Fruit fly (Drosophila melanogaster): ENCODE results near the gene CG33170.
A peak's percentile ranks its signal among the peaks of the same experiment; 100 is the strongest.

The CG33170 gene

DNA sequence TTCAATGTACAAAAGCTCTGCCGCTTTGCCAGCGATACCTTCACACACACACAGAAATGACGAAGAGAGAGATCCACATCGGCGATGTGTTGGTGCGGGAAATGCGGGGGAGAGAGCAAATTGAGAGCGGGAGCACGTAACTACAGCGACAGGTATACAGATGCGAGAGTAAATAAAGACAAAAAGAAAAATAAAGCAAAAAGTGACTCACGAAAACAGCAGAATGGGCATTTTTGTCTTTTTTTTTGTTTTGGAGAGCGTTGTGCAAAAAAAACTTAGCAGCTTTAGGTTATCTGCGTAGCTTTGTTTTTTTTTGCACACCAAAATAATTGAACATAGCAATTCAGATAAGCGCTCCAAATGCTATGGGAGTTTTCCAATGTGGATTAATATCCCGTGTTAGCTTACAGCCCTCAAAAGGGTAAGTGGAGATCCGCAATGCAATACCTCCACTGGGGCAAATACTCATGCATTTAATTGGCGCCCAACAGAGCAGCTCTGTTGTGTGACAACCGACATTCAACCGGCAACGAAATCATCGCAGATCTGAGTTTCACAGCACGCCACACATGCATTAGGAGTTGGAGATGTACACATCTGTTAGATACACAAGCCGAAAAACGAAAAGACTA is 41.7 kb upstream of the CG33170 start (continued):
- TF ChIP-seq Rfx (GFP tag; IDR thresholded peaks at IDR 0.05) (peak; percentile 24; the same call in 1 of the 2 replicates), CG6683 (GFP tag; optimal IDR thresholded peaks at IDR 0.05) (no peak), CG15514 (GFP tag; optimal IDR thresholded peaks at IDR 0.05) (no peak), CG7928 (GFP tag; optimal IDR thresholded peaks at IDR 0.05) (no peak), Gsc (GFP tag; IDR thresholded peaks at IDR 0.05) (no peak), esg (GFP tag; conservative IDR thresholded peaks at IDR 0.05) (no peak), CG11723 (GFP tag; optimal IDR thresholded peaks at IDR 0.05) (no peak), Hr78 (GFP tag; optimal IDR thresholded peaks at IDR 0.05) (no peak), CG1024 (GFP tag; IDR thresholded peaks at IDR 0.05) (no peak), Myb (GFP tag; optimal IDR thresholded peaks at IDR 0.05) (no peak), nerfin-1 (tag; optimal IDR thresholded peaks at IDR 0.05) (no peak), CG12155 (GFP tag; optimal IDR thresholded peaks at IDR 0.05) (no peak), D (optimal IDR thresholded peaks at IDR 0.05) (no peak), D (GFP tag; optimal IDR thresholded peaks at IDR 0.05) (no peak), pros (GFP tag; optimal IDR thresholded peaks at IDR 0.05) (no peak), chm (GFP tag; IDR thresholded peaks at IDR 0.05) (no peak), Poxn (GFP tag; IDR thresholded peaks at IDR 0.05) (no peak), Bdp1 (GFP tag; optimal IDR thresholded peaks at IDR 0.05) (no peak), Scr (GFP tag; IDR thresholded peaks at IDR 0.05; ENCODE audit: partially characterized antibody) (no peak), Hsf (GFP tag; optimal IDR thresholded peaks at IDR 0.05) (no peak), CG32767 (GFP tag; IDR thresholded peaks at IDR 0.05) (no peak), salm (tag; optimal IDR thresholded peaks at IDR 0.05) (no peak), Dbx (GFP tag; IDR thresholded peaks at IDR 0.05) (peak; percentile 38; the same call in 1 of the 3 replicates), BtbVII (GFP tag; optimal IDR thresholded peaks at IDR 0.05) (no peak), ham (GFP tag; IDR thresholded peaks at IDR 0.05) (no peak), HLH54F (GFP tag; optimal IDR thresholded peaks at IDR 0.05) (no peak), Dref (GFP tag; IDR thresholded peaks at IDR 0.05) (no peak), Usf (GFP tag; optimal IDR thresholded peaks at IDR 0.05) (no peak), stwl (tag; optimal IDR thresholded peaks at IDR 0.05) (no peak), C15 (GFP tag; IDR thresholded peaks at IDR 0.05) (no peak), ERR (GFP tag; optimal IDR thresholded peaks at IDR 0.05) (no peak), Hr3 (GFP tag; optimal IDR thresholded peaks at IDR 0.05) (no peak), CG18619 (GFP tag; optimal IDR thresholded peaks at IDR 0.05) (no peak), jing (GFP tag; optimal IDR thresholded peaks at IDR 0.05) (no peak), vvl (GFP tag; IDR thresholded peaks at IDR 0.05) (no peak), fu2 (GFP tag; optimal IDR thresholded peaks at IDR 0.05) (no peak), Ssrp (tag; optimal IDR thresholded peaks at IDR 0.05) (no peak), CG8089 (GFP tag; optimal IDR thresholded peaks at IDR 0.05) (no peak), Nf-YB (GFP tag; optimal IDR thresholded peaks at IDR 0.05) (no peak), sna (GFP tag; IDR thresholded peaks at IDR 0.05; ENCODE audit: partially characterized antibody) (no peak), Awh (GFP tag; IDR thresholded peaks at IDR 0.05) (no peak), CG17829 (tag; optimal IDR thresholded peaks at IDR 0.05) (no peak), Fer3 (tag; optimal IDR thresholded peaks at IDR 0.05) (no peak), tin (GFP tag; optimal IDR thresholded peaks at IDR 0.05) (no peak), HmgZ (tag; optimal IDR thresholded peaks at IDR 0.05) (no peak), phol (tag; optimal IDR thresholded peaks at IDR 0.05) (no peak), PHDP (tag; optimal IDR thresholded peaks at IDR 0.05) (peak; percentile 18), CG31224 (GFP tag; IDR thresholded peaks at IDR 0.05) (no peak), cwo (GFP tag; optimal IDR thresholded peaks at IDR 0.05) (no peak), gsb-n (tag; optimal IDR thresholded peaks at IDR 0.05) (no peak), stc (GFP tag; IDR thresholded peaks at IDR 0.05) (peak; percentile 17; the same call in 1 of the 2 replicates)

Data from whole organism, embryonic.